Fruit fly (Drosophila melanogaster) whole organism, embryonic: ENCODE results near the gene msd1.

Experiments used
- Antp ChIP-seq: fragments of 200-800 bp; sonication (Bioruptor generic); optimal IDR thresholded peaks from 3 replicates; lab custom pipeline; 2016; ENCODE audit warnings: missing biosample characterization, missing genetic modification characterization
- Atf3 ChIP-seq: fragments of 200-800 bp; sonication (Bioruptor generic); optimal IDR thresholded peaks from 3 replicates; lab custom pipeline; 2016; ENCODE audit warnings: missing biosample characterization, missing genetic modification characterization
- CG11695 ChIP-seq: fragments of 200-800 bp; sonication (Bioruptor generic); IDR thresholded peaks from 3 replicates; pipeline ENCODE4 v1.3.6; 2022; ENCODE audit warnings: missing biosample characterization, missing genetic modification characterization
- CG11723 ChIP-seq: fragments of 200-800 bp; sonication (Bioruptor generic); optimal IDR thresholded peaks from 2 replicates; lab custom pipeline; 2017; ENCODE audit warnings: missing biosample characterization, mild to moderate bottlenecking, missing genetic modification characterization
- CG13296 ChIP-seq: fragments of 200-800 bp; sonication (Bioruptor generic); optimal IDR thresholded peaks from 3 replicates; lab custom pipeline; 2018; ENCODE audit warnings: missing biosample characterization, mild to moderate bottlenecking, missing genetic modification characterization
- CG14860 ChIP-seq: fragments of 200-800 bp; sonication (Bioruptor generic); IDR thresholded peaks from 3 replicates; pipeline ENCODE4 v1.3.6; 2022; ENCODE audit warnings: missing biosample characterization, missing genetic modification characterization; ENCODE audit not compliant: partially characterized antibody
- CG1647 ChIP-seq: fragments of 200-800 bp; sonication (Bioruptor generic); optimal IDR thresholded peaks from 3 replicates; lab custom pipeline; 2016; ENCODE audit warnings: missing biosample characterization, missing genetic modification characterization
- CG16863 ChIP-seq: fragments of 200-800 bp; sonication (Bioruptor generic); optimal IDR thresholded peaks from 3 replicates; lab custom pipeline; 2016; ENCODE audit warnings: missing biosample characterization, missing genetic modification characterization
- CG18764 ChIP-seq: fragments of 200-800 bp; sonication (Bioruptor generic); optimal IDR thresholded peaks from 3 replicates; lab custom pipeline; 2016; ENCODE audit warnings: missing biosample characterization, missing genetic modification characterization
- CG2875 ChIP-seq: fragments of 200-800 bp; sonication (Bioruptor generic); optimal IDR thresholded peaks from 2 replicates; lab custom pipeline; 2017; ENCODE audit warnings: missing biosample characterization, mild to moderate bottlenecking, missing genetic modification characterization, missing genetic modification reagents
- CG2889 ChIP-seq: fragments of 200-800 bp; sonication (Bioruptor generic); IDR thresholded peaks from 3 replicates; pipeline ENCODE4 v1.3.6; 2022; ENCODE audit warnings: missing biosample characterization, missing genetic modification characterization
- CG31365 ChIP-seq: fragments of 200-800 bp; sonication (Bioruptor generic); optimal IDR thresholded peaks from 2 replicates; lab custom pipeline; 2018; ENCODE audit warnings: missing biosample characterization, mild to moderate bottlenecking, missing genetic modification characterization
- CG34422 ChIP-seq: fragments of 200-800 bp; sonication (Bioruptor generic); IDR thresholded peaks from 3 replicates; pipeline ENCODE4 v1.3.6; 2022; ENCODE audit warnings: missing biosample characterization, missing genetic modification characterization
- CG42726 ChIP-seq: fragments of 200-800 bp; sonication (Bioruptor generic); IDR thresholded peaks from 2 replicates; pipeline ENCODE4 v1.3.6; 2022; ENCODE audit warnings: missing biosample characterization, missing genetic modification characterization; ENCODE audit not compliant: partially characterized antibody
- CG4282 ChIP-seq: fragments of 200-800 bp; sonication (Bioruptor generic); optimal IDR thresholded peaks from 2 replicates; lab custom pipeline; 2016; ENCODE audit warnings: missing biosample characterization, missing genetic modification characterization
- CG4360 ChIP-seq: fragments of 200-800 bp; sonication (Bioruptor generic); IDR thresholded peaks from 2 replicates; pipeline ENCODE4 v1.3.6; 2022; ENCODE audit warnings: missing biosample characterization, missing genetic modification characterization
- CG4617 ChIP-seq: fragments of 200-800 bp; sonication (Bioruptor generic); optimal IDR thresholded peaks from 3 replicates; lab custom pipeline; 2016; ENCODE audit warnings: missing biosample characterization, missing genetic modification characterization, borderline replicate concordance
- CG5953 ChIP-seq: fragments of 200-800 bp; sonication (Bioruptor generic); IDR thresholded peaks from 2 replicates; pipeline ENCODE4 v1.3.6; 2022; ENCODE audit warnings: missing biosample characterization, missing genetic modification characterization
- CG7556 ChIP-seq: fragments of 200-800 bp; sonication (Bioruptor generic); optimal IDR thresholded peaks from 2 replicates; lab custom pipeline; 2017; ENCODE audit warnings: missing biosample characterization, mild to moderate bottlenecking, missing genetic modification characterization
- CG9215 ChIP-seq: fragments of 200-800 bp; sonication (Bioruptor generic); IDR thresholded peaks from 2 replicates; pipeline ENCODE4 v1.3.6; 2022; ENCODE audit warnings: missing biosample characterization, missing genetic modification characterization
- CG9817 ChIP-seq: fragments of 200-800 bp; sonication (Bioruptor generic); optimal IDR thresholded peaks from 2 replicates; lab custom pipeline; 2018; ENCODE audit warnings: missing biosample characterization, mild to moderate bottlenecking, missing genetic modification characterization, moderate library complexity
- D ChIP-seq, 2 experiments: fragments of 200-800 bp in 1 of 2; fragments of >200 bp in 1 of 2; sonication (Bioruptor generic) in 1 of 2; optimal IDR thresholded peaks; 2 replicates in 1 of 2; 3 replicates in 1 of 2; lab custom pipeline; 2017; ENCODE audit warnings: mild to moderate bottlenecking in 1 of 2, missing biosample characterization in 1 of 2, missing genetic modification characterization in 1 of 2, missing genetic modification reagents in 1 of 2
- D19B ChIP-seq: fragments of 200-800 bp; sonication (Bioruptor generic); optimal IDR thresholded peaks from 2 replicates; lab custom pipeline; 2017; ENCODE audit warnings: missing biosample characterization, mild to moderate bottlenecking, missing genetic modification characterization
- Dad ChIP-seq: fragments of 200-800 bp; sonication (Bioruptor generic); optimal IDR thresholded peaks from 3 replicates; lab custom pipeline; 2016; ENCODE audit warnings: missing biosample characterization, missing genetic modification characterization
- Doc3 ChIP-seq: fragments of 200-800 bp; sonication (Bioruptor generic); IDR thresholded peaks from 3 replicates; pipeline ENCODE4 v1.3.6; 2022; ENCODE audit warnings: missing biosample characterization, missing genetic modification characterization; ENCODE audit not compliant: partially characterized antibody
- E2f1 ChIP-seq: fragments of 200-800 bp; sonication (Bioruptor generic); IDR thresholded peaks from 2 replicates; pipeline ENCODE4 v1.3.6; 2022; ENCODE audit warnings: missing biosample characterization, missing genetic modification characterization
- HmgD ChIP-seq: fragments of 200-800 bp; sonication (Bioruptor generic); optimal IDR thresholded peaks from 3 replicates; lab custom pipeline; 2016; ENCODE audit warnings: missing biosample characterization, missing genetic modification characterization
- Lhr ChIP-seq: fragments of 200-800 bp; sonication (Bioruptor generic); optimal IDR thresholded peaks from 3 replicates; lab custom pipeline; 2017; ENCODE audit warnings: mild to moderate bottlenecking, missing biosample characterization, missing genetic modification reagents, missing genetic modification characterization
- Max ChIP-seq: fragments of 200-800 bp; sonication (Bioruptor generic); optimal IDR thresholded peaks from 2 replicates; lab custom pipeline; 2016; ENCODE audit warnings: missing biosample characterization, mild to moderate bottlenecking, missing genetic modification characterization
- Oaz ChIP-seq: fragments of 200-800 bp; sonication (Bioruptor generic); IDR thresholded peaks from 2 replicates; pipeline ENCODE4 v1.3.6; 2022; ENCODE audit warnings: missing biosample characterization, missing genetic modification characterization
- Oli ChIP-seq: fragments of 200-800 bp; sonication (Bioruptor generic); optimal IDR thresholded peaks from 2 replicates; lab custom pipeline; 2018; ENCODE audit warnings: missing biosample characterization, mild to moderate bottlenecking, missing genetic modification characterization, moderate library complexity
- Pdp1 ChIP-seq, 2 experiments: fragments of 200-800 bp; sonication (Bioruptor generic); optimal IDR thresholded peaks; 3 replicates each; lab custom pipeline; 2016; ENCODE audit warnings: missing biosample characterization in 2 of 2, missing genetic modification characterization in 2 of 2, mild to moderate bottlenecking in 1 of 2, moderate library complexity in 1 of 2
- Ssrp ChIP-seq: fragments of 200-800 bp; sonication (Bioruptor generic); optimal IDR thresholded peaks from 2 replicates; lab custom pipeline; 2018; ENCODE audit warnings: missing biosample characterization, mild to moderate bottlenecking, missing genetic modification characterization, moderate library complexity
- Tbp ChIP-seq: fragments of >200 bp; optimal IDR thresholded peaks from 2 replicates; lab custom pipeline; 2018; ENCODE audit warnings: missing biosample characterization, missing genetic modification characterization
- Vsx1 ChIP-seq: fragments of 200-800 bp; sonication (Bioruptor generic); optimal IDR thresholded peaks from 2 replicates; lab custom pipeline; 2017; ENCODE audit warnings: missing biosample characterization, mild to moderate bottlenecking, missing genetic modification characterization, missing genetic modification reagents
- ac ChIP-seq: fragments of 200-800 bp; sonication (Bioruptor generic); optimal IDR thresholded peaks from 3 replicates; lab custom pipeline; 2017; ENCODE audit warnings: missing biosample characterization, mild to moderate bottlenecking, missing genetic modification characterization
- az2 ChIP-seq: fragments of 200-800 bp; sonication (Bioruptor generic); optimal IDR thresholded peaks from 3 replicates; lab custom pipeline; 2016; ENCODE audit warnings: missing biosample characterization, missing genetic modification characterization
- cg ChIP-seq: fragments of 200-800 bp; sonication (Bioruptor generic); optimal IDR thresholded peaks from 3 replicates; lab custom pipeline; 2019; ENCODE audit warnings: missing biosample characterization, mild to moderate bottlenecking, missing genetic modification characterization, moderate library complexity
- ems ChIP-seq: fragments of 200-800 bp; sonication (Bioruptor generic); optimal IDR thresholded peaks from 3 replicates; lab custom pipeline; 2016; ENCODE audit warnings: missing biosample characterization, missing genetic modification characterization
- gcm ChIP-seq: fragments of 200-800 bp; sonication (Bioruptor generic); optimal IDR thresholded peaks from 2 replicates; lab custom pipeline; 2019; ENCODE audit warnings: missing biosample characterization, mild to moderate bottlenecking, missing genetic modification characterization, moderate library complexity
- gem ChIP-seq: fragments of 200-800 bp; sonication (Bioruptor generic); optimal IDR thresholded peaks from 2 replicates; lab custom pipeline; 2019; ENCODE audit warnings: missing biosample characterization, mild to moderate bottlenecking, missing genetic modification characterization, moderate library complexity
- org-1 ChIP-seq: fragments of 200-800 bp; sonication (Bioruptor generic); optimal IDR thresholded peaks from 2 replicates; lab custom pipeline; 2017; ENCODE audit warnings: missing biosample characterization, missing genetic modification characterization
- otp ChIP-seq: fragments of 200-800 bp; sonication (Bioruptor generic); IDR thresholded peaks from 3 replicates; pipeline ENCODE4, ENCODE4 v1.3.6; 2022; ENCODE audit warnings: missing biosample characterization, missing genetic modification characterization
- pb ChIP-seq: fragments of 200-800 bp; sonication (Bioruptor generic); optimal IDR thresholded peaks from 3 replicates; lab custom pipeline; 2016; ENCODE audit warnings: missing biosample characterization, missing genetic modification characterization
- sc ChIP-seq, 3 experiments: fragments of >200 bp in 2 of 3; fragments of 200-800 bp in 1 of 3; sonication (Bioruptor generic) in 1 of 3; optimal IDR thresholded peaks; 2 replicates in 2 of 3; 3 replicates in 1 of 3; lab custom pipeline; 2017; ENCODE audit warnings: mild to moderate bottlenecking in 1 of 3, missing biosample characterization in 1 of 3, missing genetic modification characterization in 1 of 3, missing genetic modification reagents in 1 of 3
- stwl ChIP-seq: fragments of 200-800 bp; sonication (Bioruptor generic); optimal IDR thresholded peaks from 3 replicates; lab custom pipeline; 2018; ENCODE audit warnings: missing biosample characterization, mild to moderate bottlenecking, missing genetic modification characterization, moderate library complexity
- sug ChIP-seq: fragments of 200-800 bp; optimal IDR thresholded peaks from 2 replicates; lab custom pipeline; 2019; ENCODE audit warnings: missing biosample characterization, mild to moderate bottlenecking, missing genetic modification characterization, moderate library complexity
- trh ChIP-seq: fragments of 200-800 bp; sonication (Bioruptor generic); optimal IDR thresholded peaks from 2 replicates; lab custom pipeline; 2016; ENCODE audit warnings: missing biosample characterization, missing genetic modification characterization
- zen2 ChIP-seq: fragments of 200-800 bp; sonication (Bioruptor generic); IDR thresholded peaks from 3 replicates; pipeline ENCODE4 v1.3.6; 2022; ENCODE audit warnings: missing biosample characterization, missing genetic modification characterization; ENCODE audit not compliant: partially characterized antibody
- zfh1 ChIP-seq: fragments of 200-800 bp; sonication (Bioruptor generic); IDR thresholded peaks from 3 replicates; pipeline ENCODE4 v1.3.6; 2022; ENCODE audit warnings: missing biosample characterization, missing genetic modification characterization

msd1 gene

dm6 chr3L:1352065-1352464, 20.5 kb downstream of the msd1 start (continued):
- TF ChIP-seq CG7556 (GFP tag; lab: Kevin White, UChicago) (peak; percentile 13), cg (no peak), zfh1 (GFP tag; lab: Robert Waterston, UW) (no peak), Dad (no peak), az2 (peak; percentile 41), Oli (tag; lab: Kevin White, UChicago) (no peak), Vsx1 (GFP tag; lab: Kevin White, UChicago) (peak; percentile 48), CG2875 (no peak), sug (tag; lab: Kevin White, UChicago) (peak; percentile 40), Max (GFP tag; lab: Kevin White, UChicago) (peak; percentile 11), pb (peak; percentile 12), Atf3 (no peak), CG9215 (GFP tag; lab: Robert Waterston, UW) (no peak), stwl (tag; lab: Kevin White, UChicago) (peak; percentile 79), CG4617 (GFP tag; lab: Kevin White, UChicago) (peak; percentile 30), CG11723 (no peak), CG13296 (GFP tag; lab: Kevin White, UChicago) (peak; percentile 15), CG42726 (peak; percentile 67; the same call in 1 of the 2 replicates), CG4282 (no peak), Antp (GFP tag; lab: Kevin White, UChicago) (no peak), HmgD (GFP tag; lab: Kevin White, UChicago) (peak; percentile 26), E2f1 (GFP tag; lab: Robert Waterston, UW) (peak; percentile 11; the same call in 1 of the 2 replicates), CG31365 (tag; lab: Kevin White, UChicago) (no peak), CG1647 (GFP tag; lab: Kevin White, UChicago) (no peak), CG14860 (peak; percentile 84), trh (GFP tag; lab: Kevin White, UChicago) (no peak), org-1 (GFP tag; lab: Kevin White, UChicago) (no peak), Tbp (GFP tag; lab: Kevin White, UChicago) (no peak), D (optimal IDR thresholded peaks at IDR 0.05; lab: Kevin White, UChicago) (no peak), D (GFP tag; optimal IDR thresholded peaks at IDR 0.05; lab: Kevin White, UChicago) (no peak), D19B (no peak), Pdp1 (GFP tag; optimal IDR thresholded peaks at IDR 0.05; lab: Kevin White, UChicago) (peak; percentile 12 to 43), Ssrp (tag; lab: Kevin White, UChicago) (peak; percentile 14), gem (tag; lab: Kevin White, UChicago) (peak; percentile 33), ac (GFP tag; lab: Kevin White, UChicago) (no peak), CG5953 (GFP tag; lab: Robert Waterston, UW) (no peak), CG4360 (GFP tag; lab: Robert Waterston, UW) (no peak), otp (GFP tag; lab: Robert Waterston, UW) (0 out of 3 replicates have a peak, but pooled peaks have one; percentile 17), Doc3 (peak; percentile 98), ems (GFP tag; lab: Kevin White, UChicago) (peak; percentile 22), Lhr (peak; percentile 71), CG2889 (GFP tag; lab: Robert Waterston, UW) (no peak), Oaz (GFP tag; lab: Robert Waterston, UW) (no peak), sc (optimal IDR thresholded peaks at IDR 0.05; lab: Kevin White, UChicago) (no peak), sc (GFP tag; optimal IDR thresholded peaks at IDR 0.05; lab: Kevin White, UChicago) (no peak), CG9817 (tag; lab: Kevin White, UChicago) (peak; percentile 13), zen2 (GFP tag; lab: Robert Waterston, UW) (peak; percentile 84), CG34422 (peak; percentile 22; the same call in 1 of the 3 replicates), CG11695 (GFP tag; lab: Robert Waterston, UW) (no peak), gcm (GFP tag; lab: Kevin White, UChicago) (peak; percentile 27), CG16863 (GFP tag; lab: Kevin White, UChicago) (peak; percentile 15), CG18764 (GFP tag; lab: Kevin White, UChicago) (no peak)
